Worm (Caenorhabditis elegans): Measurements from ENCODE around the gene K08B12.1.

DNA sequence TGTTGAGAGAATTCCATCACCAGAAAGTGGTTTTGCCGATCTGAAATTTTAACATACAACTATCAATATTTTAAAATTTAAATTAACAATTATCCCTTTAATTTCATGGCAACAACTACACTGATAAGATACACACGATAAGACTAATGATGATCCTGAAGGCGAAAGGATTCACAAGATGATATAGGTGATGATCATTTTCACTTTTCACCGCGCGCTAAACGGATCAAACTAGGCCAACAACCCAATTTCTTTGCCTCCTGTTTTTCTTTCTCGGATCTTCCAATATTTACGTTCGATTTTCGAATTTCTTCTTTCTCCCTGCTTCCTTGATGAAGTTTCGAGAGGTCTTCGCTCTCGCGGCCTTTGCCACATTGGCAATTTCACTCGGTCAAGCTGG, at the start of gene K08B12.1:
- TF ChIP-seq W03F9.2 (tag; optimal IDR thresholded peaks at IDR 0.05), result no peak
- TF ChIP-seq dao-5 (tag; optimal IDR thresholded peaks at IDR 0.05), result no peak

Data from whole organism, L4/young adult.